Fruit fly (Drosophila melanogaster) whole organism, prepupa: Measurements from ENCODE around the gene svp.

Source experiments
- CG4318 ChIP-seq: fragments of 200-800 bp; sonication (Bioruptor generic); optimal IDR thresholded peaks from 3 replicates; lab custom pipeline; 2017; ENCODE audit warnings: missing biosample characterization, mild to moderate bottlenecking, missing genetic modification characterization
- CG6808 ChIP-seq: fragments of 200-800 bp; sonication (Bioruptor generic); optimal IDR thresholded peaks from 3 replicates; lab custom pipeline; 2017; ENCODE audit warnings: missing biosample characterization, missing genetic modification characterization, mild to moderate bottlenecking, moderate library complexity, missing genetic modification reagents
- ss ChIP-seq, 2 experiments: fragments of 200-800 bp; sonication (Bioruptor generic); optimal IDR thresholded peaks; 2 replicates in 1 of 2; 3 replicates in 1 of 2; lab custom pipeline; 2017 to 2018; ENCODE audit warnings: mild to moderate bottlenecking in 2 of 2, missing biosample characterization in 2 of 2, missing genetic modification characterization in 2 of 2, moderate library complexity in 1 of 2

dm6 chr3R:12311053-12311452, 52.5 kb downstream of the svp start, which contains the start of gene CG4066:
- TF ChIP-seq CG4318 (GFP tag; lab: Kevin White, UChicago) (no peak), CG6808 (no peak), ss (GFP tag; optimal IDR thresholded peaks at IDR 0.05; lab: Kevin White, UChicago) (no peak)
